Worm (Caenorhabditis elegans): ENCODE measurements around the gene W08F4.1.

ce11 chrII:627205-627604, 33.9 kb downstream of the W08F4.1 start, which contains the start of gene arrd-1:
- TF ChIP-seq flt-1 (GFP tag; IDR thresholded peaks at IDR 0.05) (no peak), ref-1 (GFP tag; conservative IDR thresholded peaks at IDR 0.05) (no peak), cog-1 (tag; optimal IDR thresholded peaks at IDR 0.05) (no peak), ztf-23 (GFP tag; IDR thresholded peaks at IDR 0.05) (no peak), ztf-29 (GFP tag; IDR thresholded peaks at IDR 0.05) (no peak), klf-2 (GFP tag; conservative IDR thresholded peaks at IDR 0.05) (no peak)

Data from whole organism, midembryonic.